Worm (Caenorhabditis elegans) whole organism, dauer: ENCODE measurements around the gene F44D12.2.

Experiments
- unc-62 ChIP-seq: sonication (generic microtip); optimal IDR thresholded peaks from 2 replicates; lab custom pipeline; 2017; ENCODE audit warnings: missing biosample characterization, missing genetic modification reagents, missing genetic modification characterization

The F44D12.2 gene

ce11 chrIV:10017633-10018032 lies at the start of gene F44D12.2:
TSS of gene F44D12.2 (minus strand) at chrIV:10017733.
- TF ChIP-seq unc-62 (GFP tag; lab: Kevin White, UChicago) = no peak

- TF ChIP-seq unc-62 (GFP tag; lab: Kevin White, UChicago) = no peak
Measured at ce11 chrIV:10066456-10066855, 48.9 kb upstream of the F44D12.2 start.

ce11 chrIV:10065159-10065558 lies 47.6 kb upstream of the F44D12.2 start:
- TF ChIP-seq unc-62 (GFP tag; lab: Kevin White, UChicago) = no peak

ce11 chrIV:10063941-10064340 lies 46.4 kb upstream of the F44D12.2 start:
- TF ChIP-seq unc-62 (GFP tag; lab: Kevin White, UChicago) = no peak

ce11 chrIV:10062728-10063127 lies 45.2 kb upstream of the F44D12.2 start, which contains the start of gene ipla-7:
TSS of gene ipla-7 (minus strand) at chrIV:10062849.
- no peak for TF ChIP-seq unc-62 (GFP tag; lab: Kevin White, UChicago)

- no peak for TF ChIP-seq unc-62 (GFP tag; lab: Kevin White, UChicago)
Measured at ce11 chrIV:10060795-10061194, 43.3 kb upstream of the F44D12.2 start.

- no peak for TF ChIP-seq unc-62 (GFP tag; lab: Kevin White, UChicago)
Measured at ce11 chrIV:10059175-10059574, 41.6 kb upstream of the F44D12.2 start.

ce11 chrIV:10056138-10056537 lies 38.6 kb upstream of the F44D12.2 start, which contains the start of gene T04B2.7:
TSS of gene T04B2.7 (minus strand) at chrIV:10056238.
- no peak for TF ChIP-seq unc-62 (GFP tag; lab: Kevin White, UChicago)

ce11 chrIV:10053550-10053949 lies 36.0 kb upstream of the F44D12.2 start, which contains the start of gene srv-12:
TSS of gene srv-12 (minus strand) at chrIV:10053650.
- no peak for TF ChIP-seq unc-62 (GFP tag; lab: Kevin White, UChicago)

- TF ChIP-seq unc-62 (GFP tag; lab: Kevin White, UChicago) = no peak
Measured at ce11 chrIV:10051088-10051487, 33.6 kb upstream of the F44D12.2 start, which contains the start of gene T04B2.8. TSS of gene T04B2.8 (minus strand) at chrIV:10051188.

ce11 chrIV:10048268-10048667 lies 30.7 kb upstream of the F44D12.2 start:
- no peak for TF ChIP-seq unc-62 (GFP tag; lab: Kevin White, UChicago)

- TF ChIP-seq unc-62 (GFP tag; lab: Kevin White, UChicago) = no peak
Measured at ce11 chrIV:10047108-10047507, 29.6 kb upstream of the F44D12.2 start, which contains the start of gene T04B2.3. TSS of gene T04B2.3 (plus strand) at chrIV:10047408.

ce11 chrIV:10046005-10046404 lies 28.5 kb upstream of the F44D12.2 start:
- no peak for TF ChIP-seq unc-62 (GFP tag; lab: Kevin White, UChicago)

- no peak for TF ChIP-seq unc-62 (GFP tag; lab: Kevin White, UChicago)
Measured at ce11 chrIV:10042881-10043280, 25.3 kb upstream of the F44D12.2 start, which contains the start of gene frk-1. TSS of gene frk-1 (plus strand) at chrIV:10043181.

- no peak for TF ChIP-seq unc-62 (GFP tag; lab: Kevin White, UChicago)
Measured at ce11 chrIV:10040803-10041202, 23.3 kb upstream of the F44D12.2 start, which contains the start of gene dhs-31. TSS of gene dhs-31 (minus strand) at chrIV:10040903.

ce11 chrIV:10036966-10037365 lies 19.4 kb upstream of the F44D12.2 start, which contains the start of gene F44D12.10:
TSS of gene F44D12.10 (minus strand) at chrIV:10037066.
- no peak for TF ChIP-seq unc-62 (GFP tag; lab: Kevin White, UChicago)

- TF ChIP-seq unc-62 (GFP tag; lab: Kevin White, UChicago) = no peak
Measured at ce11 chrIV:10033053-10033452, 15.5 kb upstream of the F44D12.2 start, which contains the start of gene F44D12.6. TSS of gene F44D12.6 (plus strand) at chrIV:10033353.
